Fruit fly (Drosophila melanogaster): ENCODE results near the gene Sec23.

- TF ChIP-seq Hr78 (GFP tag; optimal IDR thresholded peaks at IDR 0.05) (no peak), fru (GFP tag; optimal IDR thresholded peaks at IDR 0.05) (no peak), dmrt93B (GFP tag; optimal IDR thresholded peaks at IDR 0.05) (no peak), CG9705 (GFP tag; optimal IDR thresholded peaks at IDR 0.05) (no peak), Myc (optimal IDR thresholded peaks at IDR 0.05) (peak; percentile 79), dsf (GFP tag; optimal IDR thresholded peaks at IDR 0.05; ENCODE audit: borderline replicate concordance) (no peak)
Observed at dm6 chr3R:5671795-5672657, 23.2 kb downstream of the Sec23 start.

All from whole organism, wandering third instar larva.